Fruit fly (Drosophila melanogaster) whole organism: Measurements from ENCODE around the gene CG6885.

Source experiments
- CG8478 ChIP-seq: fragments of >200 bp; optimal IDR thresholded peaks from 2 replicates; lab custom pipeline; 2018; ENCODE audit warnings: inconsistent platforms
- usp ChIP-seq: fragments of >200 bp; optimal IDR thresholded peaks from 2 replicates; lab custom pipeline; 2017; ENCODE audit warnings: missing biosample characterization, missing genetic modification characterization, mixed read lengths

DNA sequence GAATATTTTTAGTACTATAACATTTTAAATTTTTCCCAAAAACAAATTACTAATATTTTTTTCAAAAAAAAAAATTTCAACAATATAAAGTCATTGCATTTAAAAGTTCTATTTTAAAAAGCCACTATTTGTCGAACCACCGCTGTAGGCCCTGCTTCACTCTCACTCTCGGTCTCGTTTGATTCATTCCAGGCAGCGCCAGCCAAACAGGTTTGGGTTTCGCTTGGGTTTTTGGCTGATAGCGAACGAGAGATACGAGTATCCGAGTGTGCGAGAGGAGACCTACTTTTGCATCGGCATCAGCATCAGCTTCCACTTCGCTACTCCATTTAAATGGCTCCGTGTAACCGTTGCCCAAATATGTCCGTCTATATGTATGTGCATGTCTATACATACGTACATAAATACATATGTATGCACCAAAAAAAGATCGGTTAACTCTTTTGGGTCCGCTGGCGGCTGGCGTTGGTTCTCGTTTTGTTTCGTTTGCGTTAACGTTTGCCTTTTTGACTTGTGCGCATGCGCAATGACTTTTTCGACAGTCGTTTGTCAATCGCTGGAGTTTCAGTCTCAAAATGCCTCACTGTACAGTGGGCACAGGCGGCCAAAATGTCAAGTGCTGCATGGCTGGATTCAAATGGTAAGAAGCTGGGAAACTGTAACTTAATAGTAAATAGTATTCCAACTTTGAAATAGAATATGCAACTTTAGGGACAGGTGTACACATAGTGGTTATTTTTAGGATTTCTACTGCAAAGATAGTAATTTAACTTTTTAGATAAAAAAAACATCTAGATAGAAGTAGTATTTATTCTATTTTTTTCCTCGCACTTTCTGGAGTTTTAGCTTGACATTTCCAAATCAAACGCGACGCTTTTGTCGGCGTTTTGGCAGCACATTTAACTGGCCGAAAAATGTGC, 24.8 kb downstream of the CG6885 start:
- no peak for TF ChIP-seq usp (GFP tag; lab: Kevin White, UChicago)
- TF ChIP-seq CG8478, result no peak
